Worm (Caenorhabditis elegans): ENCODE data around the gene srlf-21.

Gene srlf-21

ce11 chrV:871029-871428 lies 19.3 kb downstream of the srlf-21 start, which contains the start of gene T02B11.4:
Gene T02B11.4, minus strand, starts transcription at chrV:871129.
- TF ChIP-seq ztf-11 (tag; optimal IDR thresholded peaks at IDR 0.05) (no peak), ceh-16 (tag; optimal IDR thresholded peaks at IDR 0.05) (no peak), blmp-1 (tag; optimal IDR thresholded peaks at IDR 0.05; ENCODE audit: insufficient read depth) (no peak), mdl-1 (tag; optimal IDR thresholded peaks at IDR 0.05) (no peak), egl-27 (tag; optimal IDR thresholded peaks at IDR 0.05) (no peak), nhr-10 (tag; optimal IDR thresholded peaks at IDR 0.05) (no peak), sma-9 (GFP tag; optimal IDR thresholded peaks at IDR 0.05) (no peak), sma-9 (tag; optimal IDR thresholded peaks at IDR 0.05) (no peak), lin-13 (GFP tag; optimal IDR thresholded peaks at IDR 0.05) (no peak), gmeb-1 (tag; optimal IDR thresholded peaks at IDR 0.05) (no peak), nhr-237 (tag; optimal IDR thresholded peaks at IDR 0.05) (no peak), R02D3.7 (tag; optimal IDR thresholded peaks at IDR 0.05) (no peak), F13H6.1 (tag; optimal IDR thresholded peaks at IDR 0.05) (no peak)

DNA sequence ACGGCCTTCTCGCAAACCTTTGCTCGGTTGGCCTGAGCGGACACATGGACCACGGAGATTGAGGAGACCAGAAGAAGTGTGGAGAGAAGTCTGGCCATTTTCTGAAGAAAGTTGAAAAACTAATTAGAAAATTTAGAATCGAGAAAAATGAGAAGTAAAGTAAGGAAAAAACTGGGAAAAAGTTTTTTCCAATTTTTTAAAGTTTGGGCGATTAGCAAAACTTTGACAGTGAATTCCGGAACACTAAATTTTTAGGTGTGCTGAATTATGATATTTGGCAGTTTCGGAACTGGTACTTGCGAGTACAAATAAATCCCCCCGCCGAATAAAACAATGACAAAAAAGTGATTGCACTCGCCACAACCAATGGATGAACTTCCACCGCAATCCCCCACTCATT lies 23.6 kb downstream of the srlf-21 start, which contains the start of gene T02B11.3:
Gene T02B11.3, minus strand, starts transcription at position 101 of the 400 bp plus-strand sequence.
- TF ChIP-seq nhr-11 (tag; optimal IDR thresholded peaks at IDR 0.05) (no peak), snpc-4 (tag; optimal IDR thresholded peaks at IDR 0.05) (no peak), gmeb-1 (tag; optimal IDR thresholded peaks at IDR 0.05) (no peak), nhr-10 (tag; optimal IDR thresholded peaks at IDR 0.05) (no peak), nhr-12 (tag; optimal IDR thresholded peaks at IDR 0.05) (no peak), dmd-4 (tag; optimal IDR thresholded peaks at IDR 0.05) (no peak), nhr-25 (tag; optimal IDR thresholded peaks at IDR 0.05) (no peak), elt-3 (tag; optimal IDR thresholded peaks at IDR 0.05) (no peak), elt-1 (tag; optimal IDR thresholded peaks at IDR 0.05) (no peak), Y55F3AM.14 (GFP tag; optimal IDR thresholded peaks at IDR 0.05) (no peak), nhr-237 (tag; optimal IDR thresholded peaks at IDR 0.05) (no peak), unc-55 (GFP tag; optimal IDR thresholded peaks at IDR 0.05) (no peak), sma-3 (GFP tag; optimal IDR thresholded peaks at IDR 0.05) (no peak), mab-5 (tag; optimal IDR thresholded peaks at IDR 0.05) (no peak), lin-39 (tag; optimal IDR thresholded peaks at IDR 0.05) (no peak), skn-1 (tag; optimal IDR thresholded peaks at IDR 0.05) (no peak), blmp-1 (tag; optimal IDR thresholded peaks at IDR 0.05; ENCODE audit: insufficient read depth) (no peak), mbf-1 (tag; optimal IDR thresholded peaks at IDR 0.05) (no peak)

ce11 chrV:858841-859456 lies 31.4 kb downstream of the srlf-21 start:
- TF ChIP-seq nhr-10 (tag; optimal IDR thresholded peaks at IDR 0.05) (no peak), lin-39 (tag; optimal IDR thresholded peaks at IDR 0.05) (no peak), snpc-4 (tag; optimal IDR thresholded peaks at IDR 0.05) (peak; percentile 88)

- TF ChIP-seq ama-1 (optimal IDR thresholded peaks at IDR 0.05): no peak
- TF ChIP-seq lin-13 (GFP tag; optimal IDR thresholded peaks at IDR 0.05): no peak
- no peak for TF ChIP-seq lin-11 (tag; optimal IDR thresholded peaks at IDR 0.05)
- TF ChIP-seq blmp-1 (tag; optimal IDR thresholded peaks at IDR 0.05; ENCODE audit: insufficient read depth): no peak
- no peak for TF ChIP-seq crh-2 (tag; optimal IDR thresholded peaks at IDR 0.05)
- TF ChIP-seq ztf-1 (GFP tag; conservative IDR thresholded peaks at IDR 0.05): no peak
- TF ChIP-seq unc-62 (GFP tag; optimal IDR thresholded peaks at IDR 0.05): no peak
Observed at ce11 chrV:856549-856948, 33.8 kb downstream of the srlf-21 start, which contains the start of gene K09C6.2. Gene K09C6.2, plus strand, starts transcription at chrV:856849.

DNA sequence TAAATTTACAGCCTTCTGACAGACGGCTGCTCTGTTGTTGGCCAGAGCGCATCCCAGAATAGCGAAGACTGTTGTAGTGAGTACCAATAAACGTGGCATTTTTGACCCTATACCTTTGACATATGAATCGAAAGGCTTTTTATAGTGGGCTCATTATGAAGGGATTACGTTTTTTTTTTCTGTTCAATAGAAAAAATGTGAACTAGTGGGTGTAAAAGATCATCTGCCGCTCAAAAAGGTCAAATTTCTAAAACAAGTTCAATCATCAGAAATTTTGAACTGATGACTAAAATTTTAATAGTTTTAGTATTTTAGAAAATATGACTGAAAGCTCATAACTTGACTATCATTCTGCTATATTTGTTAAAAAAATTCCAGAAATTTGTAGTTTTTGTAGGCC lies 35.4 kb downstream of the srlf-21 start, which contains the start of gene K09C6.9:
Gene K09C6.9, minus strand, starts transcription at position 101 of the 400 bp plus-strand sequence.
- TF ChIP-seq Y55F3AM.14 (GFP tag; optimal IDR thresholded peaks at IDR 0.05): no peak
- TF ChIP-seq lin-13 (GFP tag; optimal IDR thresholded peaks at IDR 0.05): no peak
- no peak for TF ChIP-seq aly-2 (tag; optimal IDR thresholded peaks at IDR 0.05)
- TF ChIP-seq mdl-1 (tag; optimal IDR thresholded peaks at IDR 0.05): no peak
- no peak for TF ChIP-seq mbf-1 (tag; optimal IDR thresholded peaks at IDR 0.05)
- TF ChIP-seq lin-39 (tag; optimal IDR thresholded peaks at IDR 0.05): no peak
- no peak for TF ChIP-seq ztf-11 (tag; optimal IDR thresholded peaks at IDR 0.05)
- TF ChIP-seq nhr-10 (tag; optimal IDR thresholded peaks at IDR 0.05): no peak
- no peak for TF ChIP-seq gmeb-1 (tag; optimal IDR thresholded peaks at IDR 0.05)
- TF ChIP-seq C34F6.9 (tag; optimal IDR thresholded peaks at IDR 0.05): no peak
- TF ChIP-seq nhr-77 (tag; optimal IDR thresholded peaks at IDR 0.05): no peak
- TF ChIP-seq blmp-1 (tag; optimal IDR thresholded peaks at IDR 0.05; ENCODE audit: insufficient read depth): no peak
- TF ChIP-seq nhr-129 (tag; optimal IDR thresholded peaks at IDR 0.05): no peak
- no peak for TF ChIP-seq fos-1 (tag; optimal IDR thresholded peaks at IDR 0.05)
- TF ChIP-seq R02D3.7 (tag; optimal IDR thresholded peaks at IDR 0.05): no peak
- TF ChIP-seq zag-1 (tag; optimal IDR thresholded peaks at IDR 0.05): no peak
